Worm (Caenorhabditis elegans) whole organism, late embryonic: ENCODE data around the gene gem-4.

Source experiments
- C08G9.2 ChIP-seq: sonication (generic microtip); optimal IDR thresholded peaks from 2 replicates; lab custom pipeline; 2016; ENCODE audit warnings: mild to moderate bottlenecking, missing genetic modification characterization, moderate library complexity, missing compliant biosample characterization
- C38D4.7 ChIP-seq: fragments of 200-800 bp; sonication (Bioruptor generic); optimal IDR thresholded peaks from 2 replicates; lab custom pipeline; 2018; ENCODE audit warnings: mild to moderate bottlenecking, missing genetic modification characterization, moderate library complexity, missing compliant biosample characterization
- F13H6.1 ChIP-seq: sonication (generic microtip); optimal IDR thresholded peaks from 2 replicates; lab custom pipeline; 2016; ENCODE audit warnings: missing genetic modification characterization, missing compliant biosample characterization
- T23F11.4 ChIP-seq: fragments of 200-800 bp; sonication (Bioruptor generic); optimal IDR thresholded peaks from 2 replicates; lab custom pipeline; 2018; ENCODE audit warnings: mild to moderate bottlenecking, missing genetic modification characterization, missing compliant biosample characterization
- ama-1 ChIP-seq: fragments of 150-350 bp; optimal IDR thresholded peaks from 2 replicates; lab custom pipeline; 2014
- ceh-18 ChIP-seq: sonication (generic microtip); optimal IDR thresholded peaks from 2 replicates; lab custom pipeline; 2016; ENCODE audit warnings: missing genetic modification characterization, missing compliant biosample characterization
- ceh-2 ChIP-seq: sonication (generic microtip); optimal IDR thresholded peaks from 2 replicates; lab custom pipeline; 2016; ENCODE audit warnings: missing genotype, missing genetic modification characterization, missing compliant biosample characterization
- ceh-24 ChIP-seq: sonication (generic microtip); optimal IDR thresholded peaks from 2 replicates; lab custom pipeline; 2016; ENCODE audit warnings: mild to moderate bottlenecking, missing genetic modification characterization, missing compliant biosample characterization
- ceh-30 ChIP-seq: fragments of 150-350 bp; optimal IDR thresholded peaks from 2 replicates; lab custom pipeline; 2014; ENCODE audit warnings: missing biosample characterization, missing genetic modification characterization
- ceh-31 ChIP-seq: sonication (generic microtip); optimal IDR thresholded peaks from 2 replicates; lab custom pipeline; 2016; ENCODE audit warnings: missing genetic modification characterization, missing compliant biosample characterization
- ceh-48 ChIP-seq: sonication (generic microtip); optimal IDR thresholded peaks from 2 replicates; lab custom pipeline; 2016; ENCODE audit warnings: missing genetic modification characterization, inconsistent platforms, missing compliant biosample characterization
- che-1 ChIP-seq: sonication (generic microtip); optimal IDR thresholded peaks from 2 replicates; lab custom pipeline; 2016; ENCODE audit warnings: mild to moderate bottlenecking, missing genetic modification characterization, missing compliant biosample characterization
- fax-1 ChIP-seq: sonication (generic microtip); optimal IDR thresholded peaks from 2 replicates; lab custom pipeline; 2016; ENCODE audit warnings: missing genotype, missing genetic modification characterization, missing compliant biosample characterization
- fkh-10 ChIP-seq: fragments of 150-350 bp; optimal IDR thresholded peaks from 2 replicates; lab custom pipeline; 2014; ENCODE audit warnings: missing biosample characterization, missing genetic modification reagents, missing genetic modification characterization
- gmeb-2 ChIP-seq: sonication (generic microtip); optimal IDR thresholded peaks from 2 replicates; lab custom pipeline; 2016; ENCODE audit warnings: missing genetic modification characterization, inconsistent platforms, missing compliant biosample characterization
- hlh-13 ChIP-seq: fragments of 200-800 bp; sonication (Bioruptor generic); optimal IDR thresholded peaks from 2 replicates; lab custom pipeline; 2018; ENCODE audit warnings: mild to moderate bottlenecking, missing genetic modification characterization, missing compliant biosample characterization
- hlh-15 ChIP-seq: sonication (generic microtip); optimal IDR thresholded peaks from 2 replicates; lab custom pipeline; 2016; ENCODE audit warnings: missing genetic modification characterization, missing compliant biosample characterization
- hlh-30 ChIP-seq: sonication (generic microtip); optimal IDR thresholded peaks from 2 replicates; lab custom pipeline; 2017; ENCODE audit warnings: antibody characterized with exemption, missing genetic modification characterization, missing compliant biosample characterization; ENCODE audit not compliant: insufficient read depth
- nfya-1 ChIP-seq: sonication (generic microtip); optimal IDR thresholded peaks from 2 replicates; lab custom pipeline; 2017; ENCODE audit warnings: missing genetic modification characterization, mild to moderate bottlenecking, missing compliant biosample characterization, antibody characterized with exemption, moderate library complexity
- odd-2 ChIP-seq: sonication (generic microtip); optimal IDR thresholded peaks from 2 replicates; lab custom pipeline; 2017; ENCODE audit warnings: antibody characterized with exemption, mild to moderate bottlenecking, missing genetic modification characterization, missing compliant biosample characterization
- pros-1 ChIP-seq: fragments of 150-350 bp; optimal IDR thresholded peaks from 2 replicates; lab custom pipeline; 2014; ENCODE audit warnings: missing biosample characterization, missing genetic modification reagents, missing genetic modification characterization
- ref-2 ChIP-seq: sonication (generic microtip); optimal IDR thresholded peaks from 2 replicates; lab custom pipeline; 2016; ENCODE audit warnings: missing genetic modification characterization, missing compliant biosample characterization
- rnt-1 ChIP-seq: sonication (generic microtip); optimal IDR thresholded peaks from 2 replicates; lab custom pipeline; 2016; ENCODE audit warnings: missing genetic modification characterization, missing compliant biosample characterization
- sox-2 ChIP-seq: fragments of 200-800 bp; sonication (Bioruptor generic); IDR thresholded peaks from 2 replicates; pipeline ENCODE4 v1.3.6; 2022; ENCODE audit warnings: missing genetic modification reagents, missing genetic modification characterization, missing compliant biosample characterization
- ttx-3 ChIP-seq: sonication (generic microtip); optimal IDR thresholded peaks from 2 replicates; lab custom pipeline; 2016; ENCODE audit warnings: missing genetic modification reagents, missing genetic modification characterization, missing compliant biosample characterization
- unc-3 ChIP-seq, 2 experiments: fragments of 200-800 bp in 1 of 2; sonication (Bioruptor generic) in 1 of 2; sonication (generic microtip) in 1 of 2; conservative IDR thresholded peaks in 1 of 2; optimal IDR thresholded peaks in 1 of 2; 2 replicates each; pipeline versions ENCODE4 v1.3.6 to Lab custom; 2016 to 2022; ENCODE audit warnings: missing compliant biosample characterization in 2 of 2, missing genetic modification characterization in 2 of 2, missing genetic modification reagents in 1 of 2
- unc-42 ChIP-seq: sonication (generic microtip); optimal IDR thresholded peaks from 2 replicates; lab custom pipeline; 2016; ENCODE audit warnings: missing genotype, missing genetic modification characterization, missing compliant biosample characterization
- unc-55 ChIP-seq: sonication (generic microtip); optimal IDR thresholded peaks from 2 replicates; lab custom pipeline; 2017; ENCODE audit warnings: missing biosample characterization, missing genetic modification reagents, missing genetic modification characterization
- zip-5 ChIP-seq: sonication (generic microtip); optimal IDR thresholded peaks from 2 replicates; lab custom pipeline; 2016; ENCODE audit warnings: missing genetic modification characterization, missing compliant biosample characterization
- ztf-16 ChIP-seq: sonication (generic microtip); optimal IDR thresholded peaks from 2 replicates; lab custom pipeline; 2017; ENCODE audit warnings: missing genetic modification characterization, missing compliant biosample characterization

The gem-4 gene

DNA sequence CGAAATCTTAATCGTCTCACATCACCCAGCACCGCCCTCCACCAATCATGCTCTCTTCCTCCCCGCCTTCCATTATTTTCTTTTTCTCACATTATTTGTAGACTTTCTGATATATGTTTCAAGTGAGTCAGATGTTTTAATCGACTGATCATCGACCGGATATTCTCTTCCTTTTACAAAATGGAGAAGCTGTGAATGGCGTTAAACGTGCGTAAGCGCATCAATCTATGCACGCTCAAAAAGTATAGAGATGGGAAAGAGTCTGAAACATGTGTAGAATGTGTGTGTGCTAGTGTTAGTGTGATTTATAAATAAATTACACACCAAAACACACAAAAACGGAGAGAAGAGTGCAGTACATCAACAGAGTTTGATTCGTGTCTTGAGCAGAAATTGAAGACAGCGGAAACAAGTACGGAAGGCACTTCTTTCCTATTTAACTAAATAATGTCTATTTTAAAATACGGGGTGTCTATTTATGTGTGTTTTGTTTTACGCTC lies 31.6 kb downstream of the gem-4 start:
- TF ChIP-seq gmeb-2 (tag; lab: Kevin White, UChicago): no peak
- TF ChIP-seq ceh-31 (tag; lab: Kevin White, UChicago): no peak
- TF ChIP-seq ceh-18 (tag; lab: Kevin White, UChicago): no peak
- TF ChIP-seq C08G9.2 (tag; lab: Kevin White, UChicago): no peak
- TF ChIP-seq unc-42: peak; percentile 19
- no peak for TF ChIP-seq ama-1

- TF ChIP-seq T23F11.4 (no peak), unc-55 (peak; percentile 75), rnt-1 (tag; lab: Kevin White, UChicago) (no peak)
These were observed 33.6 kb downstream of the gem-4 start, which contains the start of gene lpr-2 for ce11 chrIV:11779028-11779427. TSS of gene lpr-2 (plus strand) at chrIV:11779216.

- no peak for TF ChIP-seq fax-1 (tag; lab: Kevin White, UChicago)
- TF ChIP-seq unc-42: peak; percentile 89
These were observed 37.4 kb downstream of the gem-4 start for ce11 chrIV:11782846-11783245.

DNA sequence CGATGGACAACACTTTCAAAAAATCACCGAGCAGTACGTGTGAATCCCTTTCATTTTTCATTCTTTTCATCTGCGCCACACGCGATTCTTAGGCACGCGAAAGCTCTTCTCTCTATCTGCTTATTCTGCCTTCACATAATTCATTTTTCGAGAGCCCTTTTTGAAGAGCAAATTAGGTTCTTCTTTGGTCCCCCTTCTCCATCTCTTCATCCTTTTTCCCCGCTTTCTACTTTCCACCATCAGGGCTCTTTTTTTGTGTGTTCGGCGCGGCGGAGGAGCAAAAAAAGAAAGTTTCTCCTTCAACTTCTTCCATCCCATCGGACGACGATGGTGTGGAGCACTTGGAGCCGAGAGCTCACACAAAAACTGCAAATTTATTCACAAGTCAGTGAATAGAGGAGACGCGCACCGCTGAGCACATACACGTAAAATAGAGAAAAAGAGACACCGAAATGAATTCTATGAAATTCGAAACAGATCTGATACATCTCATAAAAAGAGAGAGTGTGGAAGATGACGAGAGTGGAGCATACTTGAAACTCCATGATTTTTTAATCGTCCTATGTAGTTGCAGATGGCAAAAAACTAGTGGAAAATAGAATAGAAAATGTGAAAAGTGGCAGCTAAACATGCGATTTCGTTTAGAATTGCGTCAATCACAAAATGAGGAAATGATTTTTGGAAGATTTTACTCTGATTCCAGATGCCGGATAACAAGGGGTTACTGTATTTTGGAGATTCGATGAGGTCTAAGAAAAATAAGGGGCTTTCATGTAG lies 39.8 kb downstream of the gem-4 start:
- TF ChIP-seq ceh-31 (tag; lab: Kevin White, UChicago) (peak; percentile 44), hlh-13 (GFP tag; lab: Kevin White, UChicago) (no peak), F13H6.1 (no peak), unc-55 (no peak), ref-2 (peak; percentile 18), unc-3 (GFP tag; conservative IDR thresholded peaks at IDR 0.05; lab: Robert Waterston, UW) (no peak), unc-3 (tag; optimal IDR thresholded peaks at IDR 0.05; lab: Kevin White, UChicago) (no peak), unc-42 (peak; percentile 93)
- TF ChIP-seq, all 69 proteins: peak for 3

DNA sequence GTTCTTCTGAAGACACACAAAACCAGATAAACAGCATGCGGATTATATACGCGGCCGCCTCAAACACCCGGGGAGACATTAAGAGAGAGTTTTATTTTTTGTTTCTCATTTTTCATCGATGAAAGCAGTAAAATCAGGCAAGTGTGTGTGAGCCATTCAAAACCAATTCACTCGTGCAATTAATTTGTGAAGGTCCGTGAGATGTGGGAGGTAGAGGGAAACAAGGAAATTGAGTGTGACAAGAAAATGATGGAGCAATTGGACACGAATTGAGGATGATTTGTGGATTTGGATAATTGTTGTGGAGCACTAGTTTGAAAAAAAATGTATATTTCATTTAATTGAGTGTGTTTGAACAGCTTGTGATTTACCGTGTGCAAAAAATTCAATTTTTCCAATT lies 42.4 kb downstream of the gem-4 start:
- TF ChIP-seq pros-1 (tag; lab: Kevin White, UChicago) (no peak), ceh-18 (tag; lab: Kevin White, UChicago) (no peak), ceh-24 (no peak), che-1 (tag; lab: Kevin White, UChicago) (no peak), ttx-3 (tag; lab: Kevin White, UChicago) (no peak), nfya-1 (tag; lab: Kevin White, UChicago) (no peak), fkh-10 (GFP tag; lab: Kevin White, UChicago) (no peak), ztf-16 (tag; lab: Kevin White, UChicago) (no peak), C38D4.7 (GFP tag; lab: Kevin White, UChicago) (no peak)
- TF ChIP-seq, all 69 proteins: peak for 0

- TF ChIP-seq ceh-30 (tag; lab: Kevin White, UChicago) (no peak), unc-42 (peak; percentile 93), ama-1 (no peak), hlh-15 (tag; lab: Kevin White, UChicago) (no peak)
- TF ChIP-seq, all 69 proteins: peak for 1
These were observed 43.0 kb downstream of the gem-4 start for ce11 chrIV:11788383-11788963.

ce11 chrIV:11792495-11792894 lies 47.1 kb downstream of the gem-4 start, which contains the start of gene H01G02.3:
TSS of gene H01G02.3 (minus strand) at chrIV:11792595.
- TF ChIP-seq ceh-2 (no peak), fkh-10 (GFP tag; lab: Kevin White, UChicago) (no peak), zip-5 (tag; lab: Kevin White, UChicago) (no peak), F13H6.1 (no peak), sox-2 (GFP tag; lab: Robert Waterston, UW) (no peak), ceh-48 (no peak), hlh-30 (no peak), odd-2 (tag; lab: Kevin White, UChicago) (no peak)
- TF ChIP-seq, all 69 proteins: peak for 0
